Worm (Caenorhabditis elegans) whole organism, early embryonic: ENCODE data around the gene ubq-2.

ENCODE experiments used
- B0310.2 ChIP-seq: sonication (generic microtip); optimal IDR thresholded peaks from 2 replicates; lab custom pipeline; 2016; ENCODE audit warnings: mild to moderate bottlenecking, missing genetic modification characterization, missing compliant biosample characterization
- F13C5.2 ChIP-seq: sonication (generic microtip); optimal IDR thresholded peaks from 2 replicates; lab custom pipeline; 2017; ENCODE audit warnings: mild to moderate bottlenecking, missing genetic modification characterization, inconsistent platforms, missing compliant biosample characterization
- aly-1 ChIP-seq: sonication (generic microtip); optimal IDR thresholded peaks from 2 replicates; lab custom pipeline; 2016; ENCODE audit warnings: missing genetic modification characterization, missing compliant biosample characterization
- ama-1 ChIP-seq: fragments of 150-350 bp; optimal IDR thresholded peaks from 2 replicates; lab custom pipeline; 2014
- ceh-13 ChIP-seq: fragments of 200-800 bp; sonication (Bioruptor generic); optimal IDR thresholded peaks from 2 replicates; lab custom pipeline; 2018; ENCODE audit warnings: mild to moderate bottlenecking, missing genetic modification characterization, missing compliant biosample characterization
- ceh-36 ChIP-seq: sonication (generic microtip); optimal IDR thresholded peaks from 2 replicates; lab custom pipeline; 2016; ENCODE audit warnings: missing genetic modification characterization, inconsistent platforms, missing compliant biosample characterization
- ets-7 ChIP-seq: sonication (generic microtip); optimal IDR thresholded peaks from 2 replicates; lab custom pipeline; 2016; ENCODE audit warnings: missing genotype, missing genetic modification characterization, missing compliant biosample characterization
- flt-1 ChIP-seq: fragments of 200-800 bp; sonication (Bioruptor generic); IDR thresholded peaks from 2 replicates; pipeline ENCODE4 v1.3.6; 2022; ENCODE audit warnings: missing genetic modification characterization, missing compliant biosample characterization
- hmbx-1 ChIP-seq: sonication (generic microtip); optimal IDR thresholded peaks from 2 replicates; lab custom pipeline; 2016; ENCODE audit warnings: mild to moderate bottlenecking, missing genetic modification characterization, missing compliant biosample characterization
- hmg-4 ChIP-seq: fragments of 200-800 bp; sonication (Bioruptor generic); optimal IDR thresholded peaks from 2 replicates; lab custom pipeline; 2018; ENCODE audit warnings: mild to moderate bottlenecking, missing genetic modification characterization, missing compliant biosample characterization
- hnd-1 ChIP-seq: sonication (generic microtip); optimal IDR thresholded peaks from 2 replicates; lab custom pipeline; 2016; ENCODE audit warnings: missing genetic modification characterization, missing compliant biosample characterization
- pes-1 ChIP-seq: fragments of 200-800 bp; sonication (Bioruptor generic); IDR thresholded peaks from 2 replicates; pipeline ENCODE4 v1.3.6; 2022; ENCODE audit warnings: missing genetic modification reagents, missing genetic modification characterization, missing compliant biosample characterization
- scrt-1 ChIP-seq: fragments of 200-800 bp; sonication (Bioruptor generic); IDR thresholded peaks from 2 replicates; pipeline ENCODE4 v1.3.6; 2022; ENCODE audit warnings: missing genetic modification characterization, missing compliant biosample characterization
- sea-1 ChIP-seq: fragments of 200-800 bp; sonication (Bioruptor generic); conservative IDR thresholded peaks from 2 replicates; pipeline ENCODE4 v1.3.6; 2022; ENCODE audit warnings: missing genetic modification characterization, missing compliant biosample characterization
- tbx-11 ChIP-seq: fragments of 200-800 bp; sonication (Bioruptor generic); IDR thresholded peaks from 2 replicates; pipeline ENCODE4 v1.3.6; 2022; ENCODE audit warnings: missing genetic modification characterization, missing compliant biosample characterization
- tbx-37 ChIP-seq: fragments of 200-800 bp; sonication (Bioruptor generic); conservative IDR thresholded peaks from 2 replicates; pipeline ENCODE4 v1.3.6; 2022; ENCODE audit warnings: missing genetic modification reagents, missing genetic modification characterization, missing compliant biosample characterization
- tra-4 ChIP-seq: sonication (generic microtip); optimal IDR thresholded peaks from 2 replicates; lab custom pipeline; 2017; ENCODE audit warnings: missing genetic modification characterization, missing compliant biosample characterization

ubq-2 gene

ce11 chrIII:12968330-12968729 lies 10.0 kb downstream of the ubq-2 start:
- TF ChIP-seq ets-7 (tag; lab: Kevin White, UChicago), result no peak
- no peak for TF ChIP-seq aly-1 (tag; lab: Kevin White, UChicago)
- no peak for TF ChIP-seq tra-4 (tag; lab: Kevin White, UChicago)
- TF ChIP-seq ama-1 (lab: Kevin White, UChicago), result no peak
- no peak for TF ChIP-seq B0310.2 (tag; lab: Kevin White, UChicago)
- TF ChIP-seq ceh-36 (tag; lab: Kevin White, UChicago), result no peak
- TF ChIP-seq tbx-11 (GFP tag; lab: Robert Waterston, UW), result no peak
- no peak for TF ChIP-seq hmg-4
- TF ChIP-seq tbx-37 (GFP tag; lab: Robert Waterston, UW), result no peak
- no peak for TF ChIP-seq scrt-1 (GFP tag; lab: Robert Waterston, UW)
- TF ChIP-seq hmbx-1, result no peak
- TF ChIP-seq hnd-1 (tag; lab: Kevin White, UChicago), result no peak
- no peak for TF ChIP-seq flt-1 (GFP tag; lab: Robert Waterston, UW)

DNA sequence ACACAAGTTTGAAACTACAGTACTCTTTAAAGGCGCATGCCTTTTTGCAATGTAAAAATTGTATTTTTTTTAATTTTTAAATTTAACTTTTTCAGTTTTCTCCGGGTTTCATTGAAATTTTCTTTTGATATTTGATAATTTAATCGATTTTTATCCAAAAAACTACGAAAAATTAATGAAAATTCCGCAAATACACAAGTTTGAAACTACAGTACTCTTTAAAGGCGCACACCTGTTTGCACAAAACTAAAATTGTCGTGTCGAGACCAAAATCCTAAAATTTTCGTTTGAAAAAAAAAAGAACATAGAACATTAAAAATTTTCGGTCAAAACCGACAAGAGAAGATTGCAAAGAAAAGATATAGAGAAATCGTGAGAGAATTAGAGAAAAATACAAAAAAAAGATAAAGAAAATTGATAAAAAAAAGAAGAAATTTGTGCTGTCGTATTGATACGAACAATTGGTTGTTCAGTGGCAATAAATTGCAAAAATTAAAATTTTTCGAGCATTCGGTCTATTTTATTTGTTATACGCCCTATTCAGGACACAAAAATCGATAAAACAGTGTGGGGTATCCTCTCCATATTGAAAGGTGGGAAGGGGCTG lies 10.8 kb downstream of the ubq-2 start:
- no peak for TF ChIP-seq scrt-1 (GFP tag; lab: Robert Waterston, UW)
- no peak for TF ChIP-seq flt-1 (GFP tag; lab: Robert Waterston, UW)
- TF ChIP-seq tbx-37 (GFP tag; lab: Robert Waterston, UW), result no peak
- TF ChIP-seq hnd-1 (tag; lab: Kevin White, UChicago), result no peak
- no peak for TF ChIP-seq ama-1 (lab: Kevin White, UChicago)
- no peak for TF ChIP-seq sea-1 (GFP tag; lab: Robert Waterston, UW)
- no peak for TF ChIP-seq ceh-36 (tag; lab: Kevin White, UChicago)
- TF ChIP-seq tra-4 (tag; lab: Kevin White, UChicago), result no peak
- no peak for TF ChIP-seq tbx-11 (GFP tag; lab: Robert Waterston, UW)
- TF ChIP-seq hmbx-1, result no peak

- TF ChIP-seq hmg-4, result no peak
- no peak for TF ChIP-seq ceh-13 (GFP tag; lab: Kevin White, UChicago)
- no peak for TF ChIP-seq B0310.2 (tag; lab: Kevin White, UChicago)
- no peak for TF ChIP-seq sea-1 (GFP tag; lab: Robert Waterston, UW)
- no peak for TF ChIP-seq hnd-1 (tag; lab: Kevin White, UChicago)
- TF ChIP-seq tra-4 (tag; lab: Kevin White, UChicago), result no peak
- TF ChIP-seq aly-1 (tag; lab: Kevin White, UChicago), result no peak
- TF ChIP-seq ets-7 (tag; lab: Kevin White, UChicago), result no peak
Measured at ce11 chrIII:12966895-12967294, 11.4 kb downstream of the ubq-2 start, which contains the start of gene ttm-1. ttm-1 (minus strand) TSS chrIII:12966995.

DNA sequence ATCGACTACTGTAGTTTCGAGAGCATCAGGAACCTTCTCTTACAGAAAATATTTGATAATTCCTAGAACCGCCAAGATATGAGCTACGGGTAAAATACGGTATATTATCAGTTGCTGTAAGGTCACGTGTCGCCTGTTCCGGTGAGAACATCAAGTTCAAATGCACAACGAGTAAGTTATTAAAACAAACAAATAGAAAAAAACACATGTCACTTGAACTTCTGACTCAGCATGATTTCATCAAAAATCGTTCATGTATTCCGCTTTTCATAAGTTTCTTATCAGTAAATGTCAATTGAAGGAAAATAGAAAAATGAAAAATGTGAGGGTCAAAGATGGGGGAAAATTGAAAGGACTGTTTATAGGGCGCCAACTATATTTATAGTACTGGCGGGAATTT lies 17.6 kb downstream of the ubq-2 start:
- TF ChIP-seq F13C5.2 (tag; lab: Kevin White, UChicago) (no peak), flt-1 (GFP tag; lab: Robert Waterston, UW) (no peak), pes-1 (GFP tag; lab: Robert Waterston, UW) (no peak), hmbx-1 (no peak)

DNA sequence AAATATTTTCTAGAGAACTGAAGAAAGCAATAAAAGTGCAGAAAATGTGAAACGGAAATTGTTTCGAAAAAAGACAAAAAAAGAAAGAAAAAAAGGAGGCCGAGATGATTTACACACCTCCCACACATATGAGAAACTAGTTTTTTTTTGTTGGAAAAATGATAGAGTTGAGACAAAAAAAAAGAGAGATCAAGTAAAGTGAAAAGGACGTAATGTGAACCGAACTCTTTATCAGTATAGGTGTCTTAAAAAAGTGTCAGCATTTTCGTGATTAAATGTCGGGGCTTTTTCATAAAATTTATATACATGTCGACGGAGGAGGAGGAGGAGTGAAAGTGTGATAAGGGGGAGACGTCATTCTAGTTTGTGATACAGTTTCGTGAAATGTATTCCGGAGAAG lies 19.0 kb downstream of the ubq-2 start:
- TF ChIP-seq flt-1 (GFP tag; lab: Robert Waterston, UW) (no peak), sea-1 (GFP tag; lab: Robert Waterston, UW) (no peak), ama-1 (lab: Kevin White, UChicago) (no peak), hmg-4 (no peak), ceh-36 (tag; lab: Kevin White, UChicago) (no peak), tbx-11 (GFP tag; lab: Robert Waterston, UW) (no peak), tra-4 (tag; lab: Kevin White, UChicago) (no peak), B0310.2 (tag; lab: Kevin White, UChicago) (no peak)

DNA sequence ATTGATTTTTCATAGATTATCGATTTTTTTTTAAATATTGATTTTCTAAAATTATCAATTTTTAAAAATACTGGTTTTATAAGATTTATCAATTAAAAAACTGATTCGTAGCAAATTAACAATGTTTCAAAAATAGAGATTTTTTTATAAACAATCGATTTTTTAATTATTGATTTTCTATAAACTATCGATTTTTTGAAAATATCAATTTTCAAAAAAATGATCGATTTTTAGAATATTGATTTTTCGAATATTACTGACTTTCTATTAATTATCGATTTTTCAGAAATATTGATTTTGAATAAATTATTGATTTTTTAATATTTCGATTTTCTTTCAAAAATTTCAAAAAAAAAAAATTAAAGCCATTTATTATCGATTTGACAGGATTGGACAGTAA lies 25.7 kb downstream of the ubq-2 start:
- TF ChIP-seq B0310.2 (tag; lab: Kevin White, UChicago) (no peak), ets-7 (tag; lab: Kevin White, UChicago) (no peak), pes-1 (GFP tag; lab: Robert Waterston, UW) (no peak), ama-1 (lab: Kevin White, UChicago) (no peak), hmg-4 (no peak), tbx-37 (GFP tag; lab: Robert Waterston, UW) (no peak), hnd-1 (tag; lab: Kevin White, UChicago) (no peak), tbx-11 (GFP tag; lab: Robert Waterston, UW) (no peak)

DNA sequence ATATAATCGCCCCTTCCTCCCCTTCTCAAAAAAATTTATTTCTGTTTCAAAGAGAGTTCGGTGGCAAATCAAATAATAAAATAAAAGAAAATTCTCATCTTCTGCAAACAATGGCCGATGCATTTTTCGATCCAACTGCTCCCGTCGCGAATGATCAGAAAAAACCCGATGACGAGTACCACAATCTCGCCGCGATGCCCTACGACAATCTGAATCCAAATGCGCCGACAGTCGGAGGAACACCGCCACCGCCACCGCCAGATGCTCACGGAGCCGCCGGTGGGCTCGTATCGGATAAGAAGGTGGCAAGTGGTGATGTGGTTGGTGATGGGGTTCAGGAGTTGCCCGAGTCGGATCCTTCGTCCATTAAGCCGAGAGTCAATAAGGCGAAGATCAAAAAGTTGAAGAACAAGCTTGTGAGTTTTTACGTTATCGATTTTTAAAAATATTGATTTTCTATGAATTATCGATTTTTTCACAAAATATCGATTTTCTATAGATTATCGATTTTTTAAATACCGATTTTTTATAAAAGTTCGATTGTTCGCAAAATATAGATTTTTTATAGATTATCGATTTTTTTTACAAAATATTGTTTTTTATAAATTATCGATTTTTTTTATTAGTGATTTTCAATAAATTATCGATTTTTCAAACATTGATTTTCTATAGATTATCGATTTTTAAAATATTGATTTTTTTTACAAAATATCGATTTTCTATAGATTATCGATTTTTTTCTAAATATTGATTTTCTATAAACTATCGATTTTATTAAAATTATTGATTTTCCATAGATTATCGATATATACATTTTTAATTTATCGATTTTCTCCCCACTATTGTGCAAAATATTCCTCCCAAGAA lies 26.7 kb downstream of the ubq-2 start, which contains the start of gene Y39E4A.1:
Gene Y39E4A.1 (plus strand): TSS at position 51 of the 867 bp plus-strand sequence.
- TF ChIP-seq ceh-13 (GFP tag; lab: Kevin White, UChicago), result no peak
- no peak for TF ChIP-seq aly-1 (tag; lab: Kevin White, UChicago)
- TF ChIP-seq flt-1 (GFP tag; lab: Robert Waterston, UW), result no peak
- TF ChIP-seq ama-1 (lab: Kevin White, UChicago), result no peak
- TF ChIP-seq F13C5.2 (tag; lab: Kevin White, UChicago), result no peak
- TF ChIP-seq scrt-1 (GFP tag; lab: Robert Waterston, UW), result no peak
- no peak for TF ChIP-seq ets-7 (tag; lab: Kevin White, UChicago)
- no peak for TF ChIP-seq hmbx-1
- TF ChIP-seq tbx-11 (GFP tag; lab: Robert Waterston, UW), result no peak
- no peak for TF ChIP-seq tra-4 (tag; lab: Kevin White, UChicago)
- TF ChIP-seq pes-1 (GFP tag; lab: Robert Waterston, UW), result no peak
- TF ChIP-seq ceh-36 (tag; lab: Kevin White, UChicago), result no peak
- no peak for TF ChIP-seq B0310.2 (tag; lab: Kevin White, UChicago)
- TF ChIP-seq tbx-37 (GFP tag; lab: Robert Waterston, UW), result no peak
- TF ChIP-seq hmg-4, result no peak
- no peak for TF ChIP-seq hnd-1 (tag; lab: Kevin White, UChicago)
- no peak for TF ChIP-seq sea-1 (GFP tag; lab: Robert Waterston, UW)
